Fruit fly (Drosophila melanogaster) whole organism: Measurements from ENCODE around the gene hid.

Experiments
- Dll ChIP-seq: fragments of >200 bp; optimal IDR thresholded peaks from 2 replicates; lab custom pipeline; 2017
- usp ChIP-seq: fragments of >200 bp; optimal IDR thresholded peaks from 2 replicates; lab custom pipeline; 2017; ENCODE audit warnings: missing biosample characterization, missing genetic modification characterization, mixed read lengths

DNA sequence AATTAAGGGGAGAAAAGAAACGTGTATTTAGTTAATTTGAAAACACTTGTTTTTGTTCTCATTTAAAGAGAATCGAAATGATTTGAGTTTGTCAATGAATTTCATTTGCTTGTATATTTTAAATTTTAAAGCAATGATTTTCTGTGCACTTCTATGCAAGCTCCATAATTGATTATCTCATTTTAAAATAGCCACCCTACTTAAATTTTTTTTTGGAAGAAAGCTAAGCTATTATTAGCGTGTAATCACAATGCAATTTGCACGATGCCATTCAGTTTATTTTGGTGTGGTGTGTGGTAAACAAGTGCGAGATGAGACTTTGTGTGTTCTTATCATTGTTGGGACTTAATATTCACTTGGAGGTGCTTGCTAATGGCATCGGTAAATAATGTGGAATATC is 15.8 kb upstream of the hid start, which contains the start of gene CG7320:
- TF ChIP-seq Dll (lab: Kevin White, UChicago) (no peak), usp (GFP tag; lab: Kevin White, UChicago) (no peak)
